Fruit fly (Drosophila melanogaster) whole organism, embryonic: ENCODE measurements around the gene CG31029.

Source experiments
- B-H1 ChIP-seq: fragments of 200-800 bp; sonication (Bioruptor generic); IDR thresholded peaks from 3 replicates; pipeline ENCODE4 v1.3.6; 2022; ENCODE audit warnings: missing biosample characterization, missing genetic modification characterization
- Blimp-1 ChIP-seq: fragments of 200-800 bp; sonication (Bioruptor generic); optimal IDR thresholded peaks from 3 replicates; lab custom pipeline; 2018; ENCODE audit warnings: missing biosample characterization, missing genetic modification characterization, mild to moderate bottlenecking, moderate library complexity, missing genetic modification reagents
- CG10431 ChIP-seq: fragments of 200-800 bp; sonication (Bioruptor generic); optimal IDR thresholded peaks from 3 replicates; lab custom pipeline; 2018; ENCODE audit warnings: missing biosample characterization, mild to moderate bottlenecking, missing genetic modification characterization
- CG11696 ChIP-seq: fragments of 200-800 bp; sonication (Bioruptor generic); IDR thresholded peaks from 2 replicates; pipeline ENCODE4 v1.3.6; 2022; ENCODE audit warnings: missing biosample characterization, missing genetic modification characterization
- CG12659 ChIP-seq: fragments of 200-800 bp; sonication (Bioruptor generic); optimal IDR thresholded peaks from 3 replicates; lab custom pipeline; 2017; ENCODE audit warnings: mild to moderate bottlenecking, missing biosample characterization, missing genetic modification reagents, missing genetic modification characterization
- CG13287 ChIP-seq: fragments of 200-800 bp; sonication (Bioruptor generic); IDR thresholded peaks from 2 replicates; pipeline ENCODE4 v1.3.6; 2022; ENCODE audit warnings: missing biosample characterization, missing genetic modification characterization; ENCODE audit not compliant: partially characterized antibody
- CG13624 ChIP-seq: fragments of 200-800 bp; sonication (Bioruptor generic); optimal IDR thresholded peaks from 2 replicates; lab custom pipeline; 2016; ENCODE audit warnings: missing biosample characterization, missing genetic modification characterization
- CG14965 ChIP-seq: fragments of 200-800 bp; sonication (Bioruptor generic); optimal IDR thresholded peaks from 2 replicates; lab custom pipeline; 2016; ENCODE audit warnings: missing biosample characterization, missing genetic modification characterization, borderline replicate concordance
- CG17361 ChIP-seq: fragments of 200-800 bp; sonication (Bioruptor generic); IDR thresholded peaks from 3 replicates; pipeline ENCODE4 v1.3.6; 2022; ENCODE audit warnings: missing biosample characterization, missing genetic modification characterization
- CG17568 ChIP-seq: fragments of 200-800 bp; sonication (Bioruptor generic); optimal IDR thresholded peaks from 2 replicates; lab custom pipeline; 2018; ENCODE audit warnings: missing biosample characterization, mild to moderate bottlenecking, missing genetic modification characterization, moderate library complexity
- CG18599 ChIP-seq: fragments of 200-800 bp; sonication (Bioruptor generic); optimal IDR thresholded peaks from 3 replicates; lab custom pipeline; 2017; ENCODE audit warnings: missing biosample characterization, missing genetic modification characterization, mild to moderate bottlenecking, moderate library complexity, missing genetic modification reagents
- CG30020 ChIP-seq: fragments of 200-800 bp; optimal IDR thresholded peaks from 2 replicates; lab custom pipeline; 2019; ENCODE audit warnings: missing biosample characterization, mild to moderate bottlenecking, missing genetic modification characterization, moderate library complexity
- CG34376 ChIP-seq: fragments of 200-800 bp; sonication (Bioruptor generic); optimal IDR thresholded peaks from 2 replicates; lab custom pipeline; 2018; ENCODE audit warnings: missing biosample characterization, mild to moderate bottlenecking, missing genetic modification characterization
- CG4707 ChIP-seq: fragments of 200-800 bp; sonication (Bioruptor generic); optimal IDR thresholded peaks from 2 replicates; lab custom pipeline; 2018; ENCODE audit warnings: missing biosample characterization, mild to moderate bottlenecking, missing genetic modification characterization, moderate library complexity
- CG6791 ChIP-seq: fragments of 200-800 bp; sonication (Bioruptor generic); IDR thresholded peaks from 3 replicates; pipeline ENCODE4 v1.3.6; 2022; ENCODE audit warnings: missing biosample characterization, missing genetic modification characterization; ENCODE audit not compliant: partially characterized antibody
- CG8478 ChIP-seq: fragments of >200 bp; optimal IDR thresholded peaks from 2 replicates; lab custom pipeline; 2018
- CG8765 ChIP-seq: fragments of 200-800 bp; sonication (Bioruptor generic); IDR thresholded peaks from 2 replicates; pipeline ENCODE4 v1.3.6; 2022; ENCODE audit warnings: missing biosample characterization, missing genetic modification characterization
- CG9727 ChIP-seq: fragments of 200-800 bp; sonication (Bioruptor generic); optimal IDR thresholded peaks from 3 replicates; lab custom pipeline; 2017; ENCODE audit warnings: missing biosample characterization, mild to moderate bottlenecking, missing genetic modification characterization
- CTCF ChIP-seq: fragments of 200-800 bp; sonication (Bioruptor generic); optimal IDR thresholded peaks from 2 replicates; lab custom pipeline; 2017; ENCODE audit warnings: missing biosample characterization, mild to moderate bottlenecking, missing genetic modification characterization, moderate library complexity
- Dbx ChIP-seq: fragments of 200-800 bp; sonication (Bioruptor generic); IDR thresholded peaks from 3 replicates; pipeline ENCODE4 v1.3.6; 2022; ENCODE audit warnings: missing biosample characterization, missing genetic modification characterization
- Fer2 ChIP-seq: fragments of 200-800 bp; sonication (Bioruptor generic); optimal IDR thresholded peaks from 2 replicates; lab custom pipeline; 2018; ENCODE audit warnings: missing biosample characterization, mild to moderate bottlenecking, missing genetic modification characterization, moderate library complexity
- H2.0 ChIP-seq: fragments of 200-800 bp; sonication (Bioruptor generic); IDR thresholded peaks from 2 replicates; pipeline ENCODE4 v1.3.6; 2022; ENCODE audit warnings: missing biosample characterization, missing genetic modification characterization
- HHEX ChIP-seq: fragments of 200-800 bp; sonication (Bioruptor generic); optimal IDR thresholded peaks from 3 replicates; lab custom pipeline; 2017; ENCODE audit warnings: missing biosample characterization, mild to moderate bottlenecking, missing genetic modification characterization, missing genetic modification reagents
- HLH4C ChIP-seq: fragments of 200-800 bp; sonication (Bioruptor generic); IDR thresholded peaks from 3 replicates; pipeline ENCODE4 v1.3.6; 2022; ENCODE audit warnings: missing biosample characterization, missing genetic modification characterization; ENCODE audit not compliant: partially characterized antibody
- Hmr ChIP-seq: fragments of 200-800 bp; sonication (Bioruptor generic); optimal IDR thresholded peaks from 3 replicates; lab custom pipeline; 2017; ENCODE audit warnings: mild to moderate bottlenecking, missing biosample characterization, missing genetic modification reagents, missing genetic modification characterization
- Mad ChIP-seq: fragments of 200-800 bp; sonication (Bioruptor generic); optimal IDR thresholded peaks from 2 replicates; lab custom pipeline; 2016; ENCODE audit warnings: missing biosample characterization, missing genetic modification characterization
- Oli ChIP-seq: fragments of 200-800 bp; sonication (Bioruptor generic); optimal IDR thresholded peaks from 2 replicates; lab custom pipeline; 2018; ENCODE audit warnings: missing biosample characterization, mild to moderate bottlenecking, missing genetic modification characterization, moderate library complexity
- Optix ChIP-seq: fragments of 200-800 bp; sonication (Bioruptor generic); IDR thresholded peaks from 3 replicates; pipeline ENCODE4 v1.3.6; 2022; ENCODE audit warnings: missing biosample characterization, missing genetic modification characterization
- Pdp1 ChIP-seq, 2 experiments: fragments of 200-800 bp; sonication (Bioruptor generic); optimal IDR thresholded peaks; 3 replicates each; lab custom pipeline; 2016; ENCODE audit warnings: missing biosample characterization in 2 of 2, missing genetic modification characterization in 2 of 2, mild to moderate bottlenecking in 1 of 2, moderate library complexity in 1 of 2
- Side ChIP-seq: fragments of 200-800 bp; sonication (Bioruptor generic); optimal IDR thresholded peaks from 2 replicates; lab custom pipeline; 2016; ENCODE audit warnings: missing biosample characterization, missing genetic modification characterization
- Spps ChIP-seq: fragments of 200-800 bp; sonication (Bioruptor generic); optimal IDR thresholded peaks from 2 replicates; lab custom pipeline; 2018; ENCODE audit warnings: missing biosample characterization, mild to moderate bottlenecking, missing genetic modification characterization
- aop ChIP-seq: fragments of 200-800 bp; sonication (Bioruptor generic); IDR thresholded peaks from 2 replicates; pipeline ENCODE4 v1.3.6; 2022; ENCODE audit warnings: missing biosample characterization, missing genetic modification characterization
- bab2 ChIP-seq: fragments of 200-800 bp; sonication (Bioruptor generic); optimal IDR thresholded peaks from 2 replicates; lab custom pipeline; 2016; ENCODE audit warnings: missing biosample characterization, missing genetic modification characterization
- fd3F ChIP-seq: fragments of 200-800 bp; sonication (Bioruptor generic); optimal IDR thresholded peaks from 2 replicates; lab custom pipeline; 2018; ENCODE audit warnings: missing biosample characterization, mild to moderate bottlenecking, missing genetic modification characterization, moderate library complexity
- fu2 ChIP-seq: fragments of 200-800 bp; sonication (Bioruptor generic); optimal IDR thresholded peaks from 2 replicates; lab custom pipeline; 2016; ENCODE audit warnings: missing biosample characterization, missing genetic modification characterization
- grau ChIP-seq: fragments of 200-800 bp; optimal IDR thresholded peaks from 3 replicates; lab custom pipeline; 2019; ENCODE audit warnings: missing biosample characterization, mild to moderate bottlenecking, missing genetic modification characterization, moderate library complexity
- hkb ChIP-seq, 2 experiments: fragments of 200-800 bp in 1 of 2; fragments of >200 bp in 1 of 2; sonication (Bioruptor generic) in 1 of 2; IDR thresholded peaks in 1 of 2; optimal IDR thresholded peaks in 1 of 2; 2 replicates each; pipeline versions ENCODE4 v1.3.6 to Lab custom; 2017 to 2022; ENCODE audit warnings: missing biosample characterization in 1 of 2, missing genetic modification characterization in 1 of 2
- insv ChIP-seq, 2 experiments: fragments of 200-800 bp; sonication (Bioruptor generic); optimal IDR thresholded peaks; 3 replicates each; lab custom pipeline; 2016 to 2018; ENCODE audit warnings: missing biosample characterization in 2 of 2, missing genetic modification characterization in 2 of 2
- kah ChIP-seq: fragments of 200-800 bp; sonication (Bioruptor generic); optimal IDR thresholded peaks from 2 replicates; lab custom pipeline; 2018; ENCODE audit warnings: missing biosample characterization, mild to moderate bottlenecking, missing genetic modification characterization
- kni ChIP-seq: fragments of 200-800 bp; sonication (Bioruptor generic); optimal IDR thresholded peaks from 3 replicates; lab custom pipeline; 2017; ENCODE audit warnings: mild to moderate bottlenecking, missing biosample characterization, missing genetic modification reagents, missing genetic modification characterization
- pfk ChIP-seq: fragments of 200-800 bp; sonication (Bioruptor generic); optimal IDR thresholded peaks from 2 replicates; lab custom pipeline; 2018; ENCODE audit warnings: missing biosample characterization, mild to moderate bottlenecking, missing genetic modification characterization, moderate library complexity
- row ChIP-seq: fragments of 200-800 bp; sonication (Bioruptor generic); IDR thresholded peaks from 3 replicates; pipeline ENCODE4 v1.3.6; 2022; ENCODE audit warnings: missing biosample characterization, missing genetic modification characterization
- shn ChIP-seq: fragments of 200-800 bp; sonication (Bioruptor generic); optimal IDR thresholded peaks from 3 replicates; lab custom pipeline; 2016; ENCODE audit warnings: missing biosample characterization, missing genetic modification characterization
- sisA ChIP-seq: fragments of 200-800 bp; sonication (Bioruptor generic); IDR thresholded peaks from 2 replicates; pipeline ENCODE4 v1.3.6; 2022; ENCODE audit warnings: missing biosample characterization, missing genetic modification characterization
- tna ChIP-seq: fragments of 200-800 bp; sonication (Bioruptor generic); IDR thresholded peaks from 2 replicates; pipeline ENCODE4 v1.3.6; 2022; ENCODE audit warnings: missing biosample characterization, missing genetic modification characterization; ENCODE audit not compliant: partially characterized antibody
- vnd ChIP-seq: fragments of 200-800 bp; sonication (Bioruptor generic); IDR thresholded peaks from 3 replicates; pipeline ENCODE4 v1.3.6; 2022; ENCODE audit warnings: missing biosample characterization, missing genetic modification characterization; ENCODE audit not compliant: partially characterized antibody
- wdn ChIP-seq: fragments of 200-800 bp; sonication (Bioruptor generic); IDR thresholded peaks from 2 replicates; pipeline ENCODE4 v1.3.6; 2022; ENCODE audit warnings: missing biosample characterization, missing genetic modification characterization
- zen ChIP-seq: fragments of 200-800 bp; sonication (Bioruptor generic); optimal IDR thresholded peaks from 3 replicates; lab custom pipeline; 2018; ENCODE audit warnings: missing biosample characterization, mild to moderate bottlenecking, missing genetic modification characterization, moderate library complexity

Gene CG31029

DNA sequence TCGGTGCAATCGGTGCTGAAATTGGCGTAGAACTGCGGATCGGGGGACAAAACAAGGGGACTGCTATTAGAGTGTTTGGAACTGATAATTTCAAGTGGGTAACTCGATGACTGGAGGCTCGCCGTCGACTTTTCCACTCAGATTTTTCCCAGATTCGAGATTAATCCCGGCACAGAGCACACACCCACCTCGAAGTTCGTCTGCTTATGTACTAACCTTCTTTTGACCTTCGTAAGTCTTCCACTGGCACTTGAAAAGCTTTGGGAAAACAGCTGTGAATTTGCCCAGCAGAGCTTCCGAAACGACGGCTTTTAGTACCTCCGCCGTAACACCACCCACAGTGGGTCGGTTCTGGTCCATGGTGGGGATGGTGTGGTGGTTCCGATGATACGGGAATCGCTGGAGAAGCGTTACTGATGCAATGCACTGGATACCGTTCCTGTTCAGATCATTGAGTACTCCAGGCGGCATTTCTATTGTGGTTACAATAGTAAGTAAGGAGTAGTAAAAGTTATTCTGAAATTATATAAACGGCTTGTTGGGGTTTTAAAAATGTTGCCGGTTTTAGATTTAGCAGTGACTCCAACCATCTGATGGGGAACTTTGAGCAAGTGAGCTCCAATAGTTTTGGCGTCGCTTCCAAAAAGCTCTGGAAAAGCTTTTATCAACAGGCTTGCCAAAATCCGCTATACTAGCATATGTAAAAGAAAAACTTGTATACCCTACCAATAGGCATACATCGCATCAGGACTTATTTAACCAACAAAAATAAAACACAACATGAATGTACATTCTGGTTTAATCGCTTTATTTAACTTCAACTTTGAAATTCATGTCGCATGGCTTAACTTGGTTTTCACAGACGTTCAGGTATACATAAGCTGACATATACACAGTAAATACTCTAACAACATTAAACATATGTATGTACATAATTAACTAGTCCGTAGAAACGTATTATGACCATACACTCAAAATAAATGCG, 2.2 kb upstream of the CG31029 start, which contains the start of gene Tpi (continued):
- TF ChIP-seq sisA (GFP tag; lab: Robert Waterston, UW), result no peak
- no peak for TF ChIP-seq CG13624
- TF ChIP-seq CG4707 (GFP tag; lab: Kevin White, UChicago), result no peak
- no peak for TF ChIP-seq CG9727
- no peak for TF ChIP-seq B-H1 (GFP tag; lab: Robert Waterston, UW)
- no peak for TF ChIP-seq CG14965
- TF ChIP-seq Hmr (GFP tag; lab: Kevin White, UChicago), result peak; percentile 27
- no peak for TF ChIP-seq CG10431 (GFP tag; lab: Kevin White, UChicago)
- TF ChIP-seq CG6791 (GFP tag; lab: Robert Waterston, UW), result no peak
- no peak for TF ChIP-seq H2.0
- peak; percentile 91 for TF ChIP-seq CG8478 (lab: Kevin White, UChicago)
- no peak for TF ChIP-seq Blimp-1 (GFP tag; lab: Kevin White, UChicago)
- peak; percentile 63 for TF ChIP-seq grau
- TF ChIP-seq kni (GFP tag; lab: Kevin White, UChicago), result no peak
- no peak for TF ChIP-seq tna (GFP tag; lab: Robert Waterston, UW)
- no peak for TF ChIP-seq shn (GFP tag; lab: Kevin White, UChicago)
- no peak for TF ChIP-seq HLH4C
- TF ChIP-seq Fer2 (tag; lab: Kevin White, UChicago), result no peak
- TF ChIP-seq vnd, result no peak
- no peak for TF ChIP-seq Spps (tag; lab: Kevin White, UChicago)
- TF ChIP-seq zen, result no peak
- peak; percentile 26 for TF ChIP-seq CG12659
- no peak for TF ChIP-seq Optix (GFP tag; lab: Robert Waterston, UW)
- no peak for TF ChIP-seq fu2 (GFP tag; lab: Kevin White, UChicago)
- no peak for TF ChIP-seq HHEX (GFP tag; lab: Kevin White, UChicago)
- TF ChIP-seq pfk (GFP tag; lab: Kevin White, UChicago), result no peak
- peak; percentile 87 for TF ChIP-seq CTCF
- TF ChIP-seq CG17568, result no peak
- no peak for TF ChIP-seq CG17361 (GFP tag; lab: Robert Waterston, UW)
- peak; percentile 33 for TF ChIP-seq Oli (tag; lab: Kevin White, UChicago)
- peak; percentile 21 for TF ChIP-seq fd3F (GFP tag; lab: Kevin White, UChicago)
- TF ChIP-seq CG8765 (GFP tag; lab: Robert Waterston, UW), result no peak
- peak; percentile 28 for TF ChIP-seq CG18599
- TF ChIP-seq aop (GFP tag; lab: Robert Waterston, UW), result no peak
- no peak for TF ChIP-seq kah (GFP tag; lab: Kevin White, UChicago)
- TF ChIP-seq Mad, result no peak
- no peak for TF ChIP-seq Side (GFP tag; lab: Kevin White, UChicago)
- TF ChIP-seq hkb (optimal IDR thresholded peaks at IDR 0.05; lab: Kevin White, UChicago), result peak; percentile 97
- no peak for TF ChIP-seq hkb (GFP tag; IDR thresholded peaks at IDR 0.05; lab: Robert Waterston, UW)
- no peak for TF ChIP-seq wdn (GFP tag; lab: Robert Waterston, UW)
- TF ChIP-seq CG11696 (GFP tag; lab: Robert Waterston, UW), result no peak
- TF ChIP-seq CG34376 (GFP tag; lab: Kevin White, UChicago), result peak; percentile 1
- no peak for TF ChIP-seq insv (GFP tag; optimal IDR thresholded peaks at IDR 0.05; lab: Kevin White, UChicago)
- peak; percentile 51; the same call in 2 of the 3 replicates for TF ChIP-seq row (GFP tag; lab: Robert Waterston, UW)
- no peak for TF ChIP-seq CG30020 (tag; lab: Kevin White, UChicago)
- peak; percentile 22; the same call in 1 of the 2 replicates for TF ChIP-seq CG13287
- no peak for TF ChIP-seq Dbx
- no peak for TF ChIP-seq bab2
- peak; percentile 22 to 93 for TF ChIP-seq Pdp1 (GFP tag; optimal IDR thresholded peaks at IDR 0.05; lab: Kevin White, UChicago)
